Fruit fly (Drosophila melanogaster): Measurements from ENCODE around the gene Hers.

Gene Hers

DNA sequence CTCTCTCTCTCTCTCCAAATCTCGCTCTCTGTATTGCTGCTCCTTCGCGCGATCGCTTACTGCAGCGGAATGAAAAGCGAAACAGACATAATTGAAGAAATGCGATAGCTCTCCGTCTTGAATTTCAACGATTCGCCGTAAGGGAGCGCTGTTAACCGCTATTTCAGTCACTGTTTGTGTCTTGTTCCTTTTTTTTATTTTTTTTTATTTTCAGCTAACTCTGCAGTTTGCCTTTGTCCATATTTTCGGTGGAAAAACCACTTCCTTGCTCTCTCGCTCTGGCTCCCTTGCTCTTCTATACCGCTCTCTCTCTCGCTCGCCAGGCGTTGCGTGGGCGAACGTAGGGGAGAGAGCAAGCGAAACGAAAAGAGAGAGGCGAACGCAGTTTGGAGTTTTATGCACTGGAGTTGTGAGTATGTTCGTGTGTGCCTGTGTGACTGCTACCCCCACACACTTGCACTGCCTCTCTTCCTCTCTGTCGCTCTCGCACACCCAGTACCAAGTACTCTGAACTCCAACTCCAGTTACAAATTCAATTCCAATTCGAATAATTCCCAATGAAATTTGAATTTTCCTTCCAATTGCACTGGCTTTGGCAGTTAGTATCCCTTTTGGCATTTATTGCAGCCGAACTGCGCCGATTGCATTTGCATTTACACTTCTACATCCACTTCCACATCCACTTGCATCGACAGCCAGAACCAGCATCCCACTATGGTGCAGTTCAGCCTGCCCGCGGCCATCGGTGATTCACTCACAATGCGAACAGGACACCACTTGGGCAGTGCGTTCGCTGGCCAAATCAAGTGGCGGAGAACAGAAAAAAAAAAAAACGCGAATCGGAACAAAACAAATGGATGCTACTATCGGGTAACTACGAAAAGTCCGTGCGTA lies 14.6 kb upstream of the Hers start (continued):
- TF ChIP-seq yki (optimal IDR thresholded peaks at IDR 0.05), result peak; percentile 57
- TF ChIP-seq CG32772 (GFP tag; IDR thresholded peaks at IDR 0.05), result peak; percentile 66
- peak; percentile 5 for TF ChIP-seq Deaf1 (tag; optimal IDR thresholded peaks at IDR 0.05)
- TF ChIP-seq B-H2 (GFP tag; optimal IDR thresholded peaks at IDR 0.05), result no peak
- no peak for TF ChIP-seq CG14965 (GFP tag; optimal IDR thresholded peaks at IDR 0.05; ENCODE audit: borderline replicate concordance)
- TF ChIP-seq sens (GFP tag), result peak; percentile 83
- TF ChIP-seq CG6791 (GFP tag; IDR thresholded peaks at IDR 0.05; ENCODE audit: partially characterized antibody), result no peak
- peak; percentile 47 for TF ChIP-seq cg (GFP tag; optimal IDR thresholded peaks at IDR 0.05)
- no peak for TF ChIP-seq Sox100B (GFP tag; optimal IDR thresholded peaks at IDR 0.05)
- peak; percentile 55 for TF ChIP-seq CG15479 (GFP tag; optimal IDR thresholded peaks at IDR 0.05)
- peak; percentile 57 for TF ChIP-seq sqz (GFP tag; optimal IDR thresholded peaks at IDR 0.05)
- TF ChIP-seq wdn (GFP tag; IDR thresholded peaks at IDR 0.05), result no peak
- no peak for TF ChIP-seq CG4424 (GFP tag; optimal IDR thresholded peaks at IDR 0.05)
- TF ChIP-seq Nf-YC (tag; optimal IDR thresholded peaks at IDR 0.05), result no peak
- TF ChIP-seq Med (GFP tag), result peak; percentile 1
- peak; percentile 21 for TF ChIP-seq D (optimal IDR thresholded peaks at IDR 0.05)
- no peak for TF ChIP-seq D (GFP tag; optimal IDR thresholded peaks at IDR 0.05)
- 0 out of 3 replicates have a peak, but pooled peaks have one; percentile 4 for TF ChIP-seq Doc3 (GFP tag; IDR thresholded peaks at IDR 0.05; ENCODE audit: partially characterized antibody)
- peak; percentile 80 for TF ChIP-seq pros (GFP tag; optimal IDR thresholded peaks at IDR 0.05)
- no peak for TF ChIP-seq CG6854 (GFP tag; optimal IDR thresholded peaks at IDR 0.05)
- TF ChIP-seq Jarid2 (GFP tag; optimal IDR thresholded peaks at IDR 0.05), result peak; percentile 33
- no peak for TF ChIP-seq CG2199 (GFP tag; IDR thresholded peaks at IDR 0.05)
- TF ChIP-seq chinmo (GFP tag; IDR thresholded peaks at IDR 0.05; ENCODE audit: partially characterized antibody), result 0 out of 4 replicates have a peak, but pooled peaks have one; percentile 14

dm6 chrX:19851989-19852307 lies 14.0 kb upstream of the Hers start, which contains the start of the genes pico and Nup205:
TSS of gene pico (minus strand) at chrX:19852059.
TSS of gene Nup205 (plus strand) at chrX:19852214.
- peak; percentile 81 for TF ChIP-seq amos (GFP tag; IDR thresholded peaks at IDR 0.05; ENCODE audit: partially characterized antibody)
- no peak for TF ChIP-seq Dip3 (GFP tag; optimal IDR thresholded peaks at IDR 0.05)
- TF ChIP-seq Dbx (GFP tag; IDR thresholded peaks at IDR 0.05), result peak; percentile 61; the same call in 2 of the 3 replicates
- TF ChIP-seq ind (GFP tag; optimal IDR thresholded peaks at IDR 0.05), result no peak
- no peak for TF ChIP-seq CG15011 (GFP tag; optimal IDR thresholded peaks at IDR 0.05)
- 0 out of 3 replicates have a peak, but pooled peaks have one; percentile 18 for TF ChIP-seq Mrtf (GFP tag; IDR thresholded peaks at IDR 0.05)
- no peak for TF ChIP-seq br (optimal IDR thresholded peaks at IDR 0.05)
- TF ChIP-seq CG12769 (tag; optimal IDR thresholded peaks at IDR 0.05), result no peak
- no peak for TF ChIP-seq CG10366 (GFP tag; IDR thresholded peaks at IDR 0.05)
- no peak for TF ChIP-seq CG15479 (GFP tag; optimal IDR thresholded peaks at IDR 0.05)
- TF ChIP-seq CG11093 (GFP tag; IDR thresholded peaks at IDR 0.05), result no peak
- TF ChIP-seq Dek (tag; optimal IDR thresholded peaks at IDR 0.05), result no peak
- no peak for TF ChIP-seq Doc2 (GFP tag; IDR thresholded peaks at IDR 0.05)
- peak in 1 of 2 experiments; percentile 74 for TF ChIP-seq crp (GFP tag; optimal IDR thresholded peaks at IDR 0.05)
- no peak for TF ChIP-seq caup (GFP tag; optimal IDR thresholded peaks at IDR 0.05; ENCODE audit: severe bottlenecking)
- TF ChIP-seq Bdp1 (GFP tag; optimal IDR thresholded peaks at IDR 0.05), result peak; percentile 28
- no peak for TF ChIP-seq CG43689 (GFP tag; IDR thresholded peaks at IDR 0.05)
- TF ChIP-seq CG3407 (GFP tag; optimal IDR thresholded peaks at IDR 0.05), result no peak
- TF ChIP-seq ap (GFP tag; IDR thresholded peaks at IDR 0.05), result no peak
- peak; percentile 44 for TF ChIP-seq Antp (GFP tag; optimal IDR thresholded peaks at IDR 0.05)
- peak; percentile 12 for TF ChIP-seq Nf-YC (tag; optimal IDR thresholded peaks at IDR 0.05)
- TF ChIP-seq klu (GFP tag; IDR thresholded peaks at IDR 0.05), result no peak
- no peak for TF ChIP-seq GATAe (GFP tag; conservative IDR thresholded peaks at IDR 0.05)
- peak; percentile 46 for TF ChIP-seq CoRest (tag; optimal IDR thresholded peaks at IDR 0.05)
- TF ChIP-seq ATbp (GFP tag; optimal IDR thresholded peaks at IDR 0.05), result no peak
- no peak for TF ChIP-seq cg (GFP tag; optimal IDR thresholded peaks at IDR 0.05)
- peak; percentile 62 for TF ChIP-seq ftz-f1 (GFP tag; optimal IDR thresholded peaks at IDR 0.05)
- peak; percentile 38 for TF ChIP-seq CG4617 (GFP tag; optimal IDR thresholded peaks at IDR 0.05; ENCODE audit: borderline replicate concordance)
- peak; percentile 22 for TF ChIP-seq Hr3 (GFP tag; optimal IDR thresholded peaks at IDR 0.05)
